Worm (Caenorhabditis elegans): ENCODE data around the gene C17G1.5.

- TF ChIP-seq ztf-29 (GFP tag; IDR thresholded peaks at IDR 0.05) = no peak
- TF ChIP-seq cog-1 (tag; optimal IDR thresholded peaks at IDR 0.05) = no peak
Measured at ce11 chrX:9892323-9892722, 46.3 kb upstream of the C17G1.5 start, which contains the start of gene F21G4.1.

Data from whole organism, midembryonic.